Worm (Caenorhabditis elegans): ENCODE measurements around the gene F15H10.7.
A peak's percentile ranks its signal among the peaks of the same experiment; 100 is the strongest.

F15H10.7 gene

DNA sequence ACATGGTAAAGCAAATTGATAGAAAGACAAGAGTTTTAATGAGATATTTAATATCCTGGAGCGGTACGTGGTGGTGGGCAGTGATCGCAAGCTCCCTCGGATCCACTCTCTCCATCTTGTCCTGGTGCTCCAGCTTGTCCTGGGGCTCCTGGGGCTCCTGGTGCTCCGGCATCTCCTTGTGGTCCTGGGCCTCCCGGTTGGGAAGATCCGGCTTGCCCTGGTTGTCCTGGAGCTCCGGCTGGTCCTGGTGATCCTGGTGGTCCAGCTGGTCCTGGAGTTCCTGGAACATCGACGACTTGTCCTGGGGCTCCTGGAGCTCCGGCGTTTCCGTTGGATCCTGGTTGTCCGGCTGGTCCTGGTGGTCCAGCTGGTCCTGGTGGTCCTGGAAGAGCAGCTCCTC lies 14.6 kb upstream of the F15H10.7 start:
- TF ChIP-seq set-16 (GFP tag; IDR thresholded peaks at IDR 0.05) (peak; percentile 96), madf-5 (GFP tag; IDR thresholded peaks at IDR 0.05) (peak in 1 of 2 experiments; percentile 59; a peak in 1 of 4 replicates)

- TF ChIP-seq zip-11 (GFP tag; IDR thresholded peaks at IDR 0.05) (no peak), mxl-2 (GFP tag; conservative IDR thresholded peaks at IDR 0.05) (no peak), set-16 (GFP tag; IDR thresholded peaks at IDR 0.05) (no peak), ztf-7 (tag; optimal IDR thresholded peaks at IDR 0.05) (no peak), daf-8 (GFP tag; IDR thresholded peaks at IDR 0.05) (no peak), snpc-1.2 (GFP tag; IDR thresholded peaks at IDR 0.05) (no peak), dve-1 (tag; optimal IDR thresholded peaks at IDR 0.05; ENCODE audit: insufficient read depth) (no peak), saeg-2 (GFP tag; IDR thresholded peaks at IDR 0.05) (no peak)
Measured at ce11 chrV:10418961-10419360, 12.7 kb upstream of the F15H10.7 start, which contains the start of gene F15H10.5. Gene F15H10.5 (minus strand): TSS chrV:10419061.

DNA sequence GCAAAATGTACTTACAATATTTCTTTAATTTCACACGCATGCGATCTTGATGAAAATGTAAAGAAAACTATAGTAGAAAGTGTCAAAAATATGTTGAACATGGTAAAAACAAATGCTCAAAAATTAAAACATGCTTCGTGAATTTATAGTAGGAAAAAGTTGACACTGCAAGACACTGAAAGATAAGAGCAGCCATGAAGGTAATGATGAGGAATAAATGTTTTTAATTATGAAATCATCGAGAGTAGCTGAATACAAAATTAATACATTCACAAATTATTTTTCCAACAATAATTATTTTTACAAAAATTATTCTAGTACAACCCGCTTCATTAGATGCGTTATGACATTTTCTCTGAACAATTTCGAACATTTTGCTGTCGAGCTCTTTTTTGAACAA lies 10.7 kb upstream of the F15H10.7 start, which contains the start of gene F15H10.10:
TSS of gene F15H10.10 (minus strand) at position 101 of the 400 bp plus-strand sequence.
- TF ChIP-seq hlh-11 (tag; optimal IDR thresholded peaks at IDR 0.05) (no peak), spr-3 (GFP tag; optimal IDR thresholded peaks at IDR 0.05) (no peak), ztf-11 (tag; optimal IDR thresholded peaks at IDR 0.05) (no peak), T26A8.4 (GFP tag; IDR thresholded peaks at IDR 0.05) (no peak), jun-1 (tag; optimal IDR thresholded peaks at IDR 0.05) (no peak), hmg-1.1 (GFP tag; IDR thresholded peaks at IDR 0.05) (no peak), dmd-6 (GFP tag; IDR thresholded peaks at IDR 0.05) (no peak), mdt-29 (GFP tag; IDR thresholded peaks at IDR 0.05) (no peak), lim-7 (GFP tag; IDR thresholded peaks at IDR 0.05) (no peak), dve-1 (tag; optimal IDR thresholded peaks at IDR 0.05; ENCODE audit: insufficient read depth) (no peak)

ce11 chrV:10414610-10415009 lies 8.4 kb upstream of the F15H10.7 start, which contains the start of gene F15H10.9:
Gene F15H10.9 (minus strand): TSS chrV:10414710.
- TF ChIP-seq fkh-10 (GFP tag; optimal IDR thresholded peaks at IDR 0.05) (no peak), unc-62 (GFP tag; optimal IDR thresholded peaks at IDR 0.05 in 1 of 2) (no peak), unc-62 (tag; optimal IDR thresholded peaks at IDR 0.05) (no peak), nhr-28 (tag; optimal IDR thresholded peaks at IDR 0.05) (no peak), cey-2 (tag; optimal IDR thresholded peaks at IDR 0.05; ENCODE audit: borderline replicate concordance, insufficient read depth) (no peak), madf-9 (GFP tag; conservative IDR thresholded peaks at IDR 0.05) (no peak), sdz-12 (GFP tag; optimal IDR thresholded peaks at IDR 0.05) (no peak), T26A8.4 (GFP tag; IDR thresholded peaks at IDR 0.05) (no peak), mep-1 (tag; optimal IDR thresholded peaks at IDR 0.05) (no peak), mdl-1 (tag; optimal IDR thresholded peaks at IDR 0.05) (no peak), Y105C5A.15 (GFP tag; IDR thresholded peaks at IDR 0.05) (no peak), nhr-6 (tag; optimal IDR thresholded peaks at IDR 0.05) (no peak), Y5F2A.4 (GFP tag; optimal IDR thresholded peaks at IDR 0.05) (no peak), hif-1 (tag; optimal IDR thresholded peaks at IDR 0.05) (no peak), unc-130 (GFP tag; optimal IDR thresholded peaks at IDR 0.05) (no peak), mxl-2 (GFP tag; conservative IDR thresholded peaks at IDR 0.05) (no peak), nhr-48 (tag; optimal IDR thresholded peaks at IDR 0.05) (no peak), lin-39 (tag; optimal IDR thresholded peaks at IDR 0.05) (no peak), egl-43 (GFP tag; IDR thresholded peaks at IDR 0.05) (no peak), nhr-237 (tag; optimal IDR thresholded peaks at IDR 0.05) (no peak)

All from whole organism, L4 larva.